Fruit fly (Drosophila melanogaster) whole organism, embryonic: ENCODE measurements around the gene E2f1.

Experiments
- Atf3 ChIP-seq: fragments of 200-800 bp; sonication (Bioruptor generic); optimal IDR thresholded peaks from 3 replicates; lab custom pipeline; 2016; ENCODE audit warnings: missing biosample characterization, missing genetic modification characterization
- Blimp-1 ChIP-seq: fragments of 200-800 bp; sonication (Bioruptor generic); optimal IDR thresholded peaks from 3 replicates; lab custom pipeline; 2018; ENCODE audit warnings: missing biosample characterization, missing genetic modification characterization, mild to moderate bottlenecking, moderate library complexity, missing genetic modification reagents
- CG10209 ChIP-seq: fragments of 200-800 bp; sonication (Bioruptor generic); optimal IDR thresholded peaks from 3 replicates; lab custom pipeline; 2017; ENCODE audit warnings: missing biosample characterization, mild to moderate bottlenecking, missing genetic modification characterization, missing genetic modification reagents
- CG12155 ChIP-seq: fragments of 200-800 bp; sonication (Bioruptor generic); optimal IDR thresholded peaks from 3 replicates; lab custom pipeline; 2016; ENCODE audit warnings: missing biosample characterization, missing genetic modification characterization
- CG12744 ChIP-seq: fragments of 200-800 bp; sonication (Bioruptor generic); optimal IDR thresholded peaks from 2 replicates; lab custom pipeline; 2016; ENCODE audit warnings: missing biosample characterization, missing genetic modification characterization
- CG12769 ChIP-seq: fragments of 200-800 bp; sonication (Bioruptor generic); optimal IDR thresholded peaks from 2 replicates; lab custom pipeline; 2019; ENCODE audit warnings: missing biosample characterization, mild to moderate bottlenecking, missing genetic modification characterization, moderate library complexity
- CG15479 ChIP-seq: fragments of 200-800 bp; sonication (Bioruptor generic); optimal IDR thresholded peaks from 3 replicates; lab custom pipeline; 2019; ENCODE audit warnings: missing biosample characterization, mild to moderate bottlenecking, missing genetic modification characterization, moderate library complexity
- CG1647 ChIP-seq: fragments of 200-800 bp; sonication (Bioruptor generic); optimal IDR thresholded peaks from 3 replicates; lab custom pipeline; 2016; ENCODE audit warnings: missing biosample characterization, missing genetic modification characterization
- CG17359 ChIP-seq: fragments of 200-800 bp; sonication (Bioruptor generic); optimal IDR thresholded peaks from 3 replicates; lab custom pipeline; 2018; ENCODE audit warnings: missing biosample characterization, mild to moderate bottlenecking, missing genetic modification characterization, moderate library complexity
- CG17361 ChIP-seq: fragments of 200-800 bp; sonication (Bioruptor generic); IDR thresholded peaks from 3 replicates; pipeline ENCODE4 v1.3.6; 2022; ENCODE audit warnings: missing biosample characterization, missing genetic modification characterization
- CG18262 ChIP-seq: fragments of 200-800 bp; optimal IDR thresholded peaks from 3 replicates; lab custom pipeline; 2019; ENCODE audit warnings: missing biosample characterization, mild to moderate bottlenecking, missing genetic modification characterization, moderate library complexity
- CG18619 ChIP-seq: fragments of 200-800 bp; sonication (Bioruptor generic); optimal IDR thresholded peaks from 3 replicates; lab custom pipeline; 2017; ENCODE audit warnings: missing biosample characterization, mild to moderate bottlenecking, missing genetic modification characterization
- CG2678 ChIP-seq: fragments of 200-800 bp; sonication (Bioruptor generic); optimal IDR thresholded peaks from 3 replicates; lab custom pipeline; 2019; ENCODE audit warnings: missing biosample characterization, mild to moderate bottlenecking, missing genetic modification characterization, moderate library complexity
- CG2712 ChIP-seq: fragments of 200-800 bp; optimal IDR thresholded peaks from 3 replicates; lab custom pipeline; 2019; ENCODE audit warnings: missing biosample characterization, mild to moderate bottlenecking, missing genetic modification characterization, moderate library complexity
- CG30020 ChIP-seq: fragments of 200-800 bp; optimal IDR thresholded peaks from 2 replicates; lab custom pipeline; 2019; ENCODE audit warnings: missing biosample characterization, mild to moderate bottlenecking, missing genetic modification characterization, moderate library complexity
- CG34376 ChIP-seq: fragments of 200-800 bp; sonication (Bioruptor generic); optimal IDR thresholded peaks from 2 replicates; lab custom pipeline; 2018; ENCODE audit warnings: missing biosample characterization, mild to moderate bottlenecking, missing genetic modification characterization
- CG43689 ChIP-seq: fragments of 200-800 bp; sonication (Bioruptor generic); IDR thresholded peaks from 2 replicates; pipeline ENCODE4 v1.3.6; 2022; ENCODE audit warnings: missing biosample characterization, missing genetic modification characterization
- CG5953 ChIP-seq: fragments of 200-800 bp; sonication (Bioruptor generic); IDR thresholded peaks from 2 replicates; pipeline ENCODE4 v1.3.6; 2022; ENCODE audit warnings: missing biosample characterization, missing genetic modification characterization
- CG6272 ChIP-seq: fragments of 200-800 bp; sonication (Bioruptor generic); IDR thresholded peaks from 2 replicates; pipeline ENCODE4 v1.3.6; 2022; ENCODE audit warnings: missing biosample characterization, missing genetic modification characterization
- CG9215 ChIP-seq: fragments of 200-800 bp; sonication (Bioruptor generic); IDR thresholded peaks from 2 replicates; pipeline ENCODE4 v1.3.6; 2022; ENCODE audit warnings: missing biosample characterization, missing genetic modification characterization
- CoRest ChIP-seq: fragments of 200-800 bp; sonication (Bioruptor generic); optimal IDR thresholded peaks from 3 replicates; lab custom pipeline; 2018; ENCODE audit warnings: missing biosample characterization, mild to moderate bottlenecking, missing genetic modification characterization, moderate library complexity
- Dll ChIP-seq: fragments of 200-800 bp; sonication (Bioruptor generic); IDR thresholded peaks from 4 replicates; pipeline ENCODE4 v1.3.6; 2022; ENCODE audit warnings: missing biosample characterization, missing genetic modification characterization; ENCODE audit not compliant: partially characterized antibody
- Fer3 ChIP-seq: fragments of 200-800 bp; sonication (Bioruptor generic); optimal IDR thresholded peaks from 2 replicates; lab custom pipeline; 2018; ENCODE audit warnings: missing biosample characterization, mild to moderate bottlenecking, missing genetic modification characterization, moderate library complexity
- Hand ChIP-seq: fragments of 200-800 bp; sonication (Bioruptor generic); optimal IDR thresholded peaks from 2 replicates; lab custom pipeline; 2017; ENCODE audit warnings: mild to moderate bottlenecking, missing biosample characterization, missing genetic modification reagents, missing genetic modification characterization
- HmgD ChIP-seq: fragments of 200-800 bp; sonication (Bioruptor generic); optimal IDR thresholded peaks from 3 replicates; lab custom pipeline; 2016; ENCODE audit warnings: missing biosample characterization, missing genetic modification characterization
- Lpt ChIP-seq: fragments of >200 bp; optimal IDR thresholded peaks from 2 replicates; lab custom pipeline; 2018; ENCODE audit warnings: missing biosample characterization, missing genetic modification characterization
- Mes4 ChIP-seq: fragments of 200-800 bp; sonication (Bioruptor generic); optimal IDR thresholded peaks from 2 replicates; lab custom pipeline; 2016; ENCODE audit warnings: missing biosample characterization, missing genetic modification characterization
- Mrtf ChIP-seq: fragments of 200-800 bp; sonication (Bioruptor generic); IDR thresholded peaks from 3 replicates; pipeline ENCODE4 v1.3.6; 2022; ENCODE audit warnings: missing biosample characterization, missing genetic modification characterization
- PHDP ChIP-seq: fragments of 200-800 bp; sonication (Bioruptor generic); optimal IDR thresholded peaks from 3 replicates; lab custom pipeline; 2018; ENCODE audit warnings: missing biosample characterization, mild to moderate bottlenecking, missing genetic modification characterization, moderate library complexity
- Ptx1 ChIP-seq: fragments of 200-800 bp; sonication (Bioruptor generic); IDR thresholded peaks from 2 replicates; pipeline ENCODE4 v1.3.6; 2022; ENCODE audit warnings: missing biosample characterization, missing genetic modification characterization
- Side ChIP-seq: fragments of 200-800 bp; sonication (Bioruptor generic); optimal IDR thresholded peaks from 2 replicates; lab custom pipeline; 2016; ENCODE audit warnings: missing biosample characterization, missing genetic modification characterization
- Six4 ChIP-seq: fragments of 200-800 bp; sonication (Bioruptor generic); optimal IDR thresholded peaks from 2 replicates; lab custom pipeline; 2016; ENCODE audit warnings: missing biosample characterization, missing genetic modification characterization
- cato ChIP-seq: fragments of 200-800 bp; sonication (Bioruptor generic); optimal IDR thresholded peaks from 2 replicates; lab custom pipeline; 2016; ENCODE audit warnings: missing biosample characterization, missing genetic modification characterization, borderline replicate concordance
- dmrt99B ChIP-seq: fragments of 200-800 bp; sonication (Bioruptor generic); optimal IDR thresholded peaks from 2 replicates; lab custom pipeline; 2018; ENCODE audit warnings: missing biosample characterization, mild to moderate bottlenecking, missing genetic modification characterization, moderate library complexity
- dpn ChIP-seq, 2 experiments: fragments of 200-800 bp; sonication (Bioruptor generic); optimal IDR thresholded peaks; 3 replicates each; lab custom pipeline; 2016; ENCODE audit warnings: missing biosample characterization in 2 of 2, missing genetic modification characterization in 2 of 2
- dysf ChIP-seq: fragments of 200-800 bp; sonication (Bioruptor generic); IDR thresholded peaks from 3 replicates; pipeline ENCODE4 v1.3.6; 2022; ENCODE audit warnings: missing biosample characterization, missing genetic modification characterization
- eyg ChIP-seq: fragments of 200-800 bp; sonication (Bioruptor generic); optimal IDR thresholded peaks from 3 replicates; lab custom pipeline; 2016; ENCODE audit warnings: missing biosample characterization, missing genetic modification characterization
- fu2 ChIP-seq: fragments of 200-800 bp; sonication (Bioruptor generic); optimal IDR thresholded peaks from 2 replicates; lab custom pipeline; 2016; ENCODE audit warnings: missing biosample characterization, missing genetic modification characterization
- gcm ChIP-seq: fragments of 200-800 bp; sonication (Bioruptor generic); optimal IDR thresholded peaks from 2 replicates; lab custom pipeline; 2019; ENCODE audit warnings: missing biosample characterization, mild to moderate bottlenecking, missing genetic modification characterization, moderate library complexity
- gem ChIP-seq: fragments of 200-800 bp; sonication (Bioruptor generic); optimal IDR thresholded peaks from 2 replicates; lab custom pipeline; 2019; ENCODE audit warnings: missing biosample characterization, mild to moderate bottlenecking, missing genetic modification characterization, moderate library complexity
- grn ChIP-seq: fragments of 200-800 bp; sonication (Bioruptor generic); optimal IDR thresholded peaks from 3 replicates; lab custom pipeline; 2017; ENCODE audit warnings: missing biosample characterization, missing genetic modification characterization
- gt ChIP-seq: fragments of 200-800 bp; sonication (Bioruptor generic); IDR thresholded peaks from 2 replicates; pipeline ENCODE4 v1.3.6; 2022; ENCODE audit warnings: missing biosample characterization, missing genetic modification characterization
- luna ChIP-seq: fragments of 200-800 bp; sonication (Bioruptor generic); optimal IDR thresholded peaks from 2 replicates; lab custom pipeline; 2016; ENCODE audit warnings: missing biosample characterization, missing genetic modification characterization
- mld ChIP-seq: fragments of 200-800 bp; sonication (Bioruptor generic); IDR thresholded peaks from 3 replicates; pipeline ENCODE4 v1.3.6; 2022; ENCODE audit warnings: missing biosample characterization, missing genetic modification characterization; ENCODE audit not compliant: partially characterized antibody
- pita ChIP-seq: fragments of 200-800 bp; sonication (Bioruptor generic); optimal IDR thresholded peaks from 2 replicates; lab custom pipeline; 2017; ENCODE audit warnings: missing biosample characterization, mild to moderate bottlenecking, missing genetic modification characterization
- prd ChIP-seq, 3 experiments: fragments of >200 bp in 2 of 3; fragments of 200-800 bp in 1 of 3; sonication (Bioruptor generic) in 1 of 3; optimal IDR thresholded peaks in 2 of 3; IDR thresholded peaks in 1 of 3; 2 replicates in 2 of 3; 3 replicates in 1 of 3; pipeline versions ENCODE4 v1.3.6 to Lab custom; 2017 to 2022; ENCODE audit warnings: missing biosample characterization in 1 of 3, missing genetic modification characterization in 1 of 3
- salm ChIP-seq: fragments of 200-800 bp; sonication (Bioruptor generic); optimal IDR thresholded peaks from 2 replicates; lab custom pipeline; 2018; ENCODE audit warnings: missing biosample characterization, mild to moderate bottlenecking, missing genetic modification characterization
- sens-2 ChIP-seq: fragments of 200-800 bp; sonication (Bioruptor generic); IDR thresholded peaks from 2 replicates; pipeline ENCODE4 v1.3.6; 2022; ENCODE audit warnings: missing biosample characterization, missing genetic modification characterization
- vnd ChIP-seq: fragments of 200-800 bp; sonication (Bioruptor generic); IDR thresholded peaks from 3 replicates; pipeline ENCODE4 v1.3.6; 2022; ENCODE audit warnings: missing biosample characterization, missing genetic modification characterization; ENCODE audit not compliant: partially characterized antibody
- vvl ChIP-seq: fragments of 200-800 bp; sonication (Bioruptor generic); IDR thresholded peaks from 2 replicates; pipeline ENCODE4 v1.3.6; 2022; ENCODE audit warnings: missing biosample characterization, missing genetic modification characterization

Gene E2f1

dm6 chr3R:21703346-21703745 is 42.7 kb upstream of the E2f1 start (continued):
- no peak for TF ChIP-seq CG12744
- peak; percentile 77 for TF ChIP-seq vvl
- TF ChIP-seq pita: no peak
- no peak for TF ChIP-seq vnd (GFP tag; lab: Robert Waterston, UW)
- TF ChIP-seq CG34376: no peak
- peak; percentile 32 for TF ChIP-seq CG17359 (tag; lab: Kevin White, UChicago)
- peak; percentile 32 for TF ChIP-seq CG2678 (tag; lab: Kevin White, UChicago)
- peak; percentile 8 for TF ChIP-seq PHDP (tag; lab: Kevin White, UChicago)
- TF ChIP-seq Hand (GFP tag; lab: Kevin White, UChicago): no peak
- peak; percentile 28 for TF ChIP-seq CoRest (tag; lab: Kevin White, UChicago)
- peak in 1 of 2 experiments; percentile 6 for TF ChIP-seq dpn (GFP tag; optimal IDR thresholded peaks at IDR 0.05; lab: Kevin White, UChicago)
- TF ChIP-seq gt (GFP tag; lab: Robert Waterston, UW): no peak
- no peak for TF ChIP-seq luna (GFP tag; lab: Kevin White, UChicago)
- TF ChIP-seq Lpt (GFP tag; lab: Kevin White, UChicago): no peak
- no peak for TF ChIP-seq CG9215 (GFP tag; lab: Robert Waterston, UW)
- no peak for TF ChIP-seq CG10209
- TF ChIP-seq CG12155: no peak
- peak; percentile 35 for TF ChIP-seq CG2712 (tag; lab: Kevin White, UChicago)
- no peak for TF ChIP-seq CG15479 (GFP tag; lab: Kevin White, UChicago)
- no peak for TF ChIP-seq prd (optimal IDR thresholded peaks at IDR 0.05; lab: Kevin White, UChicago)
- no peak; the same call in 2 of the 3 replicates for TF ChIP-seq prd (GFP tag; IDR thresholded peaks at IDR 0.05; lab: Robert Waterston, UW)
- 0 out of 3 replicates have a peak, but pooled peaks have one; percentile 25 for TF ChIP-seq CG17361
- TF ChIP-seq Atf3 (GFP tag; lab: Kevin White, UChicago): no peak
- TF ChIP-seq dysf: peak; percentile 52; the same call in 1 of the 3 replicates
- TF ChIP-seq CG18619: no peak
- TF ChIP-seq CG5953: no peak
- TF ChIP-seq gem (tag; lab: Kevin White, UChicago): peak; percentile 62
- peak; percentile 53 for TF ChIP-seq Ptx1 (GFP tag; lab: Robert Waterston, UW)
- TF ChIP-seq eyg (GFP tag; lab: Kevin White, UChicago): no peak
- no peak for TF ChIP-seq Side (GFP tag; lab: Kevin White, UChicago)
- TF ChIP-seq cato: no peak
- no peak for TF ChIP-seq salm (tag; lab: Kevin White, UChicago)
- TF ChIP-seq Six4 (GFP tag; lab: Kevin White, UChicago): no peak
- no peak for TF ChIP-seq CG30020
- TF ChIP-seq gcm: no peak
- no peak for TF ChIP-seq sens-2 (GFP tag; lab: Robert Waterston, UW)
- no peak for TF ChIP-seq CG12769 (tag; lab: Kevin White, UChicago)
- peak; percentile 57 for TF ChIP-seq dmrt99B (tag; lab: Kevin White, UChicago)
- no peak for TF ChIP-seq HmgD (GFP tag; lab: Kevin White, UChicago)
- no peak for TF ChIP-seq Mes4 (GFP tag; lab: Kevin White, UChicago)
- no peak for TF ChIP-seq CG43689 (GFP tag; lab: Robert Waterston, UW)
- no peak for TF ChIP-seq Fer3 (tag; lab: Kevin White, UChicago)
- TF ChIP-seq grn (GFP tag; lab: Kevin White, UChicago): no peak
- TF ChIP-seq CG1647: no peak
- TF ChIP-seq CG6272 (GFP tag; lab: Robert Waterston, UW): no peak
- no peak for TF ChIP-seq fu2
- no peak for TF ChIP-seq Dll (GFP tag; lab: Robert Waterston, UW)
- TF ChIP-seq CG18262 (tag; lab: Kevin White, UChicago): peak; percentile 32
- no peak for TF ChIP-seq mld
- TF ChIP-seq Mrtf: no peak
- peak; percentile 30 for TF ChIP-seq Blimp-1 (GFP tag; lab: Kevin White, UChicago)
